Worm (Caenorhabditis elegans) whole organism, young adult: ENCODE measurements around the gene F59B10.2.

Source experiments
- B0019.2 ChIP-seq: fragments of 200-800 bp; sonication (Bioruptor generic); conservative IDR thresholded peaks from 2 replicates; pipeline ENCODE4 v1.3.6; 2022; ENCODE audit warnings: missing genetic modification reagents, missing genetic modification characterization, missing compliant biosample characterization
- B0336.3 ChIP-seq: fragments of 200-800 bp; sonication (Bioruptor generic); IDR thresholded peaks from 2 replicates; pipeline ENCODE4 v1.3.6; 2022; ENCODE audit warnings: missing genetic modification characterization, missing compliant biosample characterization
- C06A6.2 ChIP-seq: fragments of 200-800 bp; sonication (Bioruptor generic); conservative IDR thresholded peaks from 2 replicates; pipeline ENCODE4 v1.3.6; 2022; ENCODE audit warnings: missing genetic modification characterization, missing compliant biosample characterization
- D2030.7 ChIP-seq: fragments of 200-800 bp; sonication (Bioruptor generic); IDR thresholded peaks from 2 replicates; pipeline ENCODE4 v1.3.6; 2022; ENCODE audit warnings: missing genetic modification reagents, missing genetic modification characterization, missing compliant biosample characterization
- F10E7.11 ChIP-seq: sonication (generic microtip); optimal IDR thresholded peaks from 2 replicates; lab custom pipeline; 2017; ENCODE audit warnings: mild to moderate bottlenecking, missing genetic modification characterization, moderate library complexity, missing compliant biosample characterization
- F22D6.2 ChIP-seq: sonication (generic microtip); optimal IDR thresholded peaks from 2 replicates; lab custom pipeline; 2016; ENCODE audit warnings: mild to moderate bottlenecking, missing genetic modification characterization, missing compliant biosample characterization
- F23B12.7 ChIP-seq: sonication (generic microtip); optimal IDR thresholded peaks from 2 replicates; lab custom pipeline; 2017; ENCODE audit warnings: missing genetic modification characterization, mild to moderate bottlenecking, missing compliant biosample characterization, antibody characterized with exemption, moderate library complexity; ENCODE audit not compliant: insufficient read depth
- F37B4.10 ChIP-seq: fragments of 200-800 bp; sonication (Bioruptor generic); IDR thresholded peaks from 2 replicates; pipeline ENCODE4 v1.3.6; 2022; ENCODE audit warnings: missing genetic modification characterization, missing compliant biosample characterization
- F57A8.1 ChIP-seq: fragments of 200-800 bp; sonication (Bioruptor generic); optimal IDR thresholded peaks from 2 replicates; lab custom pipeline; 2018; ENCODE audit warnings: mild to moderate bottlenecking, missing genetic modification characterization, moderate library complexity, missing compliant biosample characterization
- K11D2.4 ChIP-seq: fragments of 200-800 bp; sonication (Bioruptor generic); IDR thresholded peaks from 2 replicates; pipeline ENCODE4 v1.3.6; 2022; ENCODE audit warnings: missing genetic modification reagents, missing genetic modification characterization, missing compliant biosample characterization
- Y95B8A.8 ChIP-seq: fragments of 200-800 bp; sonication (Bioruptor generic); IDR thresholded peaks from 2 replicates; pipeline ENCODE4 v1.3.6; 2022; ENCODE audit warnings: missing genetic modification reagents, missing genetic modification characterization, missing compliant biosample characterization
- akir-1 ChIP-seq: fragments of 200-800 bp; sonication (Bioruptor generic); optimal IDR thresholded peaks from 2 replicates; lab custom pipeline; 2018; ENCODE audit warnings: mild to moderate bottlenecking, missing genetic modification characterization, moderate library complexity, missing compliant biosample characterization
- aptf-2 ChIP-seq: fragments of 200-800 bp; sonication (Bioruptor generic); conservative IDR thresholded peaks from 2 replicates; pipeline ENCODE4 v1.3.6; 2022; ENCODE audit warnings: missing genetic modification reagents, missing genetic modification characterization, missing compliant biosample characterization
- athp-1 ChIP-seq: sonication (generic microtip); optimal IDR thresholded peaks from 2 replicates; lab custom pipeline; 2017; ENCODE audit warnings: mild to moderate bottlenecking, missing genetic modification characterization, missing compliant biosample characterization
- ccch-3 ChIP-seq: fragments of 200-800 bp; sonication (Bioruptor generic); optimal IDR thresholded peaks from 2 replicates; lab custom pipeline; 2018; ENCODE audit warnings: mild to moderate bottlenecking, missing genetic modification characterization, missing compliant biosample characterization
- cebp-1 ChIP-seq, 2 experiments: fragments of 200-800 bp in 1 of 2; sonication (Bioruptor generic) in 1 of 2; sonication (generic microtip) in 1 of 2; IDR thresholded peaks in 1 of 2; optimal IDR thresholded peaks in 1 of 2; 2 replicates each; pipeline versions ENCODE4 v1.3.6 to Lab custom; 2017 to 2022; ENCODE audit warnings: missing compliant biosample characterization in 2 of 2, missing genetic modification characterization in 2 of 2, mild to moderate bottlenecking in 1 of 2, missing genetic modification reagents in 1 of 2, moderate library complexity in 1 of 2
- ceh-100 ChIP-seq: fragments of 200-800 bp; sonication (Bioruptor generic); IDR thresholded peaks from 2 replicates; pipeline ENCODE4 v1.3.6; 2022; ENCODE audit warnings: missing genetic modification reagents, missing genetic modification characterization, missing compliant biosample characterization
- ceh-58 ChIP-seq: fragments of 200-800 bp; sonication (Bioruptor generic); IDR thresholded peaks from 2 replicates; pipeline ENCODE4 v1.3.6; 2022; ENCODE audit warnings: missing genetic modification characterization, missing compliant biosample characterization
- ceh-79 ChIP-seq: sonication (generic microtip); optimal IDR thresholded peaks from 2 replicates; lab custom pipeline; 2017; ENCODE audit warnings: mild to moderate bottlenecking, missing genetic modification characterization, missing compliant biosample characterization
- ceh-91 ChIP-seq: fragments of 200-800 bp; sonication (Bioruptor generic); IDR thresholded peaks from 2 replicates; pipeline ENCODE4 v1.3.6; 2022; ENCODE audit warnings: missing genetic modification reagents, missing genetic modification characterization, missing compliant biosample characterization
- dpl-1 ChIP-seq: fragments of 150-350 bp; optimal IDR thresholded peaks from 2 replicates; lab custom pipeline; 2014; ENCODE audit warnings: missing biosample characterization, missing genetic modification reagents, missing genetic modification characterization
- egl-18 ChIP-seq: fragments of 200-800 bp; sonication (Bioruptor generic); IDR thresholded peaks from 2 replicates; pipeline ENCODE4 v1.3.6; 2022; ENCODE audit warnings: missing genetic modification reagents, missing genetic modification characterization, missing compliant biosample characterization
- ekl-4 ChIP-seq: fragments of 200-800 bp; sonication (Bioruptor generic); IDR thresholded peaks from 2 replicates; pipeline ENCODE4 v1.3.6; 2022; ENCODE audit warnings: missing genetic modification reagents, missing genetic modification characterization, missing compliant biosample characterization
- ets-4 ChIP-seq: fragments of 200-800 bp; sonication (Bioruptor generic); optimal IDR thresholded peaks from 2 replicates; lab custom pipeline; 2018; ENCODE audit warnings: mild to moderate bottlenecking, missing genetic modification characterization, missing compliant biosample characterization
- gei-17 ChIP-seq: fragments of 200-800 bp; sonication (Bioruptor generic); optimal IDR thresholded peaks from 2 replicates; lab custom pipeline; 2018; ENCODE audit warnings: mild to moderate bottlenecking, missing genetic modification characterization, missing compliant biosample characterization
- hmg-20 ChIP-seq: fragments of 200-800 bp; sonication (Bioruptor generic); IDR thresholded peaks from 2 replicates; pipeline ENCODE4 v1.3.6; 2022; ENCODE audit warnings: missing genetic modification reagents, missing genetic modification characterization, missing compliant biosample characterization
- let-526 ChIP-seq: fragments of 200-800 bp; sonication (Bioruptor generic); IDR thresholded peaks from 2 replicates; pipeline ENCODE4 v1.3.6; 2022; ENCODE audit warnings: missing genetic modification reagents, missing genetic modification characterization, missing compliant biosample characterization
- let-607 ChIP-seq, 2 experiments: fragments of 200-800 bp in 1 of 2; sonication (Bioruptor generic) in 1 of 2; sonication (generic microtip) in 1 of 2; optimal IDR thresholded peaks; 2 replicates each; lab custom pipeline; 2016 to 2018; ENCODE audit warnings: mild to moderate bottlenecking in 2 of 2, missing compliant biosample characterization in 2 of 2, missing genetic modification characterization in 2 of 2, moderate library complexity in 2 of 2, missing genotype in 1 of 2
- lin-35 ChIP-seq, 3 experiments: fragments of 150-350 bp in 2 of 3; sonication (generic microtip) in 1 of 3; optimal IDR thresholded peaks; 2 replicates each; lab custom pipeline; 2014 to 2018; ENCODE audit warnings: missing biosample characterization in 3 of 3, missing genetic modification characterization in 3 of 3, missing genetic modification reagents in 3 of 3
- madf-3 ChIP-seq: fragments of 200-800 bp; sonication (Bioruptor generic); IDR thresholded peaks from 2 replicates; pipeline ENCODE4 v1.3.6; 2022; ENCODE audit warnings: missing genetic modification reagents, missing genetic modification characterization, missing compliant biosample characterization
- madf-8 ChIP-seq: fragments of 200-800 bp; sonication (Bioruptor generic); conservative IDR thresholded peaks from 2 replicates; pipeline ENCODE4 v1.3.6; 2022; ENCODE audit warnings: missing genetic modification reagents, missing genetic modification characterization, missing compliant biosample characterization
- mes-4 ChIP-seq: sonication (generic microtip); optimal IDR thresholded peaks from 2 replicates; lab custom pipeline; 2016; ENCODE audit warnings: missing genotype, missing genetic modification characterization, missing compliant biosample characterization
- nhr-179 ChIP-seq: sonication (generic microtip); optimal IDR thresholded peaks from 2 replicates; lab custom pipeline; 2016; ENCODE audit warnings: mild to moderate bottlenecking, missing genetic modification characterization, missing compliant biosample characterization
- rec-8 ChIP-seq, 2 experiments: sonication (generic microtip); optimal IDR thresholded peaks; 2 replicates each; lab custom pipeline; 2016; ENCODE audit warnings: mild to moderate bottlenecking in 2 of 2, missing genetic modification characterization in 2 of 2, missing genetic modification reagents in 2 of 2, missing genotype in 2 of 2, missing biosample characterization in 1 of 2, missing compliant biosample characterization in 1 of 2, moderate library complexity in 1 of 2
- repo-1 ChIP-seq: sonication (generic microtip); optimal IDR thresholded peaks from 2 replicates; lab custom pipeline; 2017; ENCODE audit warnings: mild to moderate bottlenecking, missing genetic modification characterization, missing compliant biosample characterization
- sdz-38 ChIP-seq: sonication (generic microtip); optimal IDR thresholded peaks from 2 replicates; lab custom pipeline; 2016; ENCODE audit warnings: missing genotype, missing genetic modification characterization, missing compliant biosample characterization
- snpc-1.1 ChIP-seq: sonication (generic microtip); optimal IDR thresholded peaks from 2 replicates; lab custom pipeline; 2017; ENCODE audit warnings: missing genetic modification characterization, mild to moderate bottlenecking, missing compliant biosample characterization, antibody characterized with exemption, moderate library complexity, missing genotype, missing genetic modification reagents; ENCODE audit not compliant: insufficient read depth
- somi-1 ChIP-seq: fragments of 200-800 bp; sonication (Bioruptor generic); optimal IDR thresholded peaks from 2 replicates; lab custom pipeline; 2018; ENCODE audit warnings: mild to moderate bottlenecking, missing genetic modification characterization, missing compliant biosample characterization
- tbp1 ChIP-seq: fragments of 200-800 bp; sonication (Bioruptor generic); optimal IDR thresholded peaks from 2 replicates; lab custom pipeline; 2018; ENCODE audit warnings: mild to moderate bottlenecking, missing genetic modification characterization, missing compliant biosample characterization
- unc-62 ChIP-seq: fragments of 150-350 bp; optimal IDR thresholded peaks from 2 replicates; lab custom pipeline; 2014; ENCODE audit warnings: missing biosample characterization, missing genetic modification reagents, missing genetic modification characterization
- zfh-2 ChIP-seq: fragments of 200-800 bp; sonication (Bioruptor generic); conservative IDR thresholded peaks from 2 replicates; pipeline ENCODE4 v1.3.6; 2022; ENCODE audit warnings: missing genetic modification reagents, missing genetic modification characterization, missing compliant biosample characterization
- ztf-22 ChIP-seq: fragments of 200-800 bp; sonication (Bioruptor generic); optimal IDR thresholded peaks from 2 replicates; lab custom pipeline; 2018; ENCODE audit warnings: mild to moderate bottlenecking, missing genetic modification characterization, moderate library complexity, missing compliant biosample characterization
- ztf-25 ChIP-seq: fragments of 200-800 bp; sonication (Bioruptor generic); IDR thresholded peaks from 2 replicates; pipeline ENCODE4 v1.3.6; 2022; ENCODE audit warnings: missing genetic modification reagents, missing genetic modification characterization, missing compliant biosample characterization
- ztf-28 ChIP-seq: fragments of 200-800 bp; sonication (Bioruptor generic); IDR thresholded peaks from 2 replicates; pipeline ENCODE4 v1.3.6; 2022; ENCODE audit warnings: missing genetic modification reagents, missing genetic modification characterization, missing compliant biosample characterization
- ztf-6 ChIP-seq: fragments of 200-800 bp; sonication (Bioruptor generic); IDR thresholded peaks from 2 replicates; pipeline ENCODE4 v1.3.6; 2022; ENCODE audit warnings: missing genetic modification reagents, missing genetic modification characterization, missing compliant biosample characterization

The F59B10.2 gene

DNA sequence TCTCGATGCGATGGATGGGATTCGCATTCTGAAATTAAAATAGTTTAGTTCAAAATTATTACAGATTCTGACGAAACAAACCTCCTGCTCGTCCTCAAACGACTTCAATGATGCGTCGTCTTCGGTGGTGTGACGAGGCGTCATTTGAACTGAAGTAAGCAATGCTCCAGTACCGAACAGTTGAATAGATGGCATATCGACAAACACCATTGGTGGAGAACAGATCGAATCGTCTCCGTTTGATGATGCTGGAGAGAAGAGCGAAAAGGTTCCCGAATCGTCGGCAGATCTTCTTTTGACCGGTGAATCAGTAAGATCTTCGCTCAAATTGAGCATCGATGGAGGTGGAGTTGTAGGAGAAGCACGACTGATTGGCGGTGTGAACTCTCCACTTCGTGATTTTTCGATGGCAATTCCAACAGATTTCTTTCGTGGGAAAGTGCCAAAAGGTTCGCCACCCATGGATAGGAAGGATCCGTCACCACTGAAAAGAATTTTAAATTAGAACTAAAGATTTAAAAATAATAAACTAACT lies 34.8 kb upstream of the F59B10.2 start (continued):
- TF ChIP-seq akir-1: peak; percentile 1
- TF ChIP-seq ztf-28: no peak
- no peak for TF ChIP-seq ceh-79 (tag; lab: Kevin White, UChicago)
- no peak for TF ChIP-seq ekl-4 (GFP tag; lab: Robert Waterston, UW)
- TF ChIP-seq cebp-1 (GFP tag; IDR thresholded peaks at IDR 0.05; lab: Robert Waterston, UW): 0 out of 2 replicates have a peak, but pooled peaks have one; percentile 9
- peak; percentile 35 for TF ChIP-seq cebp-1 (tag; optimal IDR thresholded peaks at IDR 0.05; lab: Kevin White, UChicago)
- peak in 1 of 3 experiments; percentile 23 for TF ChIP-seq lin-35 (GFP tag; optimal IDR thresholded peaks at IDR 0.05; lab: Kevin White, UChicago)
- TF ChIP-seq nhr-179 (tag; lab: Kevin White, UChicago): no peak
- TF ChIP-seq ceh-100 (GFP tag; lab: Robert Waterston, UW): no peak
- peak; percentile 9; the same call in 1 of the 2 replicates for TF ChIP-seq B0336.3 (GFP tag; lab: Robert Waterston, UW)
- no peak for TF ChIP-seq F10E7.11 (tag; lab: Kevin White, UChicago)
- TF ChIP-seq B0019.2 (GFP tag; lab: Robert Waterston, UW): no peak
- TF ChIP-seq hmg-20 (GFP tag; lab: Robert Waterston, UW): no peak
- no peak for TF ChIP-seq somi-1 (GFP tag; lab: Kevin White, UChicago)
- TF ChIP-seq ets-4 (GFP tag; lab: Kevin White, UChicago): peak; percentile 19
- no peak for TF ChIP-seq repo-1 (tag; lab: Kevin White, UChicago)

ce11 chrII:10543457-10544137 lies 34.0 kb upstream of the F59B10.2 start:
- no peak for TF ChIP-seq aptf-2 (GFP tag; lab: Robert Waterston, UW)
- peak; percentile 70 for TF ChIP-seq Y95B8A.8 (GFP tag; lab: Robert Waterston, UW)
- TF ChIP-seq snpc-1.1 (tag; lab: Kevin White, UChicago): no peak
- TF ChIP-seq zfh-2 (GFP tag; lab: Robert Waterston, UW): no peak
- no peak for TF ChIP-seq K11D2.4
- TF ChIP-seq madf-3 (GFP tag; lab: Robert Waterston, UW): peak; percentile 82; the same call in 1 of the 2 replicates
- TF ChIP-seq F37B4.10 (GFP tag; lab: Robert Waterston, UW): 0 out of 2 replicates have a peak, but pooled peaks have one; percentile 60
- no peak for TF ChIP-seq sdz-38 (tag; lab: Kevin White, UChicago)
- TF ChIP-seq madf-8 (GFP tag; lab: Robert Waterston, UW): no peak
- TF ChIP-seq mes-4 (tag; lab: Kevin White, UChicago): no peak
- no peak for TF ChIP-seq F23B12.7 (tag; lab: Kevin White, UChicago)
- TF ChIP-seq ceh-58 (GFP tag; lab: Robert Waterston, UW): 0 out of 2 replicates have a peak, but pooled peaks have one; percentile 78
- TF ChIP-seq ztf-22 (GFP tag; lab: Kevin White, UChicago): no peak
- TF ChIP-seq ztf-25 (GFP tag; lab: Robert Waterston, UW): peak; percentile 27; the same call in 1 of the 2 replicates
- TF ChIP-seq ccch-3 (GFP tag; lab: Kevin White, UChicago): no peak
- TF ChIP-seq F22D6.2 (tag; lab: Kevin White, UChicago): no peak
- no peak for TF ChIP-seq egl-18 (GFP tag; lab: Robert Waterston, UW)
- no peak for TF ChIP-seq rec-8 (tag; optimal IDR thresholded peaks at IDR 0.05; lab: Kevin White, UChicago)
- no peak for TF ChIP-seq let-526 (GFP tag; lab: Robert Waterston, UW)
- no peak for TF ChIP-seq let-607 (tag; optimal IDR thresholded peaks at IDR 0.05; lab: Kevin White, UChicago)
- peak; percentile 33 for TF ChIP-seq tbp1 (GFP tag; lab: Kevin White, UChicago)
- no peak for TF ChIP-seq F57A8.1 (GFP tag; lab: Kevin White, UChicago)
- TF ChIP-seq akir-1: no peak
- TF ChIP-seq C06A6.2 (GFP tag; lab: Robert Waterston, UW): no peak
- no peak for TF ChIP-seq somi-1 (GFP tag; lab: Kevin White, UChicago)
- TF ChIP-seq dpl-1 (GFP tag; lab: Kevin White, UChicago): no peak
- no peak for TF ChIP-seq ceh-91 (GFP tag; lab: Robert Waterston, UW)
- no peak for TF ChIP-seq athp-1 (tag; lab: Kevin White, UChicago)
- TF ChIP-seq ztf-6 (GFP tag; lab: Robert Waterston, UW): no peak
- TF ChIP-seq unc-62 (GFP tag; lab: Kevin White, UChicago): no peak
- TF ChIP-seq gei-17: no peak
- no peak for TF ChIP-seq D2030.7 (GFP tag; lab: Robert Waterston, UW)
